Worm (Caenorhabditis elegans) whole organism, late embryonic: ENCODE data around the gene T05A8.3.

Experiments used
- C38D4.7 ChIP-seq: fragments of 200-800 bp; sonication (Bioruptor generic); optimal IDR thresholded peaks from 2 replicates; lab custom pipeline; 2018; ENCODE audit warnings: mild to moderate bottlenecking, missing genetic modification characterization, moderate library complexity, missing compliant biosample characterization
- F13H6.1 ChIP-seq: sonication (generic microtip); optimal IDR thresholded peaks from 2 replicates; lab custom pipeline; 2016; ENCODE audit warnings: missing genetic modification characterization, missing compliant biosample characterization
- K02D7.2 ChIP-seq: sonication (generic microtip); optimal IDR thresholded peaks from 2 replicates; lab custom pipeline; 2017; ENCODE audit warnings: mild to moderate bottlenecking, missing genetic modification characterization, missing compliant biosample characterization
- Y22D7AL.16 ChIP-seq: sonication (generic microtip); optimal IDR thresholded peaks from 2 replicates; lab custom pipeline; 2016; ENCODE audit warnings: missing genetic modification characterization, missing compliant biosample characterization
- ahr-1 ChIP-seq: sonication (generic microtip); optimal IDR thresholded peaks from 2 replicates; lab custom pipeline; 2016; ENCODE audit warnings: missing genetic modification characterization, missing compliant biosample characterization
- ama-1 ChIP-seq: fragments of 150-350 bp; optimal IDR thresholded peaks from 2 replicates; lab custom pipeline; 2014
- ceh-14 ChIP-seq: sonication (generic microtip); optimal IDR thresholded peaks from 2 replicates; lab custom pipeline; 2016; ENCODE audit warnings: missing genotype, missing genetic modification characterization, missing compliant biosample characterization
- ceh-18 ChIP-seq: sonication (generic microtip); optimal IDR thresholded peaks from 2 replicates; lab custom pipeline; 2016; ENCODE audit warnings: missing genetic modification characterization, missing compliant biosample characterization
- ceh-19 ChIP-seq: fragments of 200-800 bp; sonication (Bioruptor generic); optimal IDR thresholded peaks from 2 replicates; lab custom pipeline; 2018; ENCODE audit warnings: mild to moderate bottlenecking, missing genetic modification characterization, missing compliant biosample characterization
- ceh-2 ChIP-seq: sonication (generic microtip); optimal IDR thresholded peaks from 2 replicates; lab custom pipeline; 2016; ENCODE audit warnings: missing genotype, missing genetic modification characterization, missing compliant biosample characterization
- ceh-22 ChIP-seq: sonication (generic microtip); optimal IDR thresholded peaks from 2 replicates; lab custom pipeline; 2017; ENCODE audit warnings: missing biosample characterization, missing genetic modification characterization
- ceh-30 ChIP-seq: fragments of 150-350 bp; optimal IDR thresholded peaks from 2 replicates; lab custom pipeline; 2014; ENCODE audit warnings: missing biosample characterization, missing genetic modification characterization
- ceh-31 ChIP-seq: sonication (generic microtip); optimal IDR thresholded peaks from 2 replicates; lab custom pipeline; 2016; ENCODE audit warnings: missing genetic modification characterization, missing compliant biosample characterization
- ceh-6 ChIP-seq: fragments of 200-800 bp; sonication (Bioruptor generic); optimal IDR thresholded peaks from 2 replicates; lab custom pipeline; 2018; ENCODE audit warnings: mild to moderate bottlenecking, missing genetic modification characterization, missing compliant biosample characterization
- che-1 ChIP-seq: sonication (generic microtip); optimal IDR thresholded peaks from 2 replicates; lab custom pipeline; 2016; ENCODE audit warnings: mild to moderate bottlenecking, missing genetic modification characterization, missing compliant biosample characterization
- elt-2 ChIP-seq: sonication (generic microtip); optimal IDR thresholded peaks from 2 replicates; lab custom pipeline; 2016; ENCODE audit warnings: missing genetic modification reagents, missing genetic modification characterization, missing compliant biosample characterization
- elt-4 ChIP-seq: sonication (generic microtip); optimal IDR thresholded peaks from 2 replicates; lab custom pipeline; 2016; ENCODE audit warnings: missing genetic modification characterization, missing compliant biosample characterization
- ets-4 ChIP-seq: sonication (generic microtip); optimal IDR thresholded peaks from 2 replicates; lab custom pipeline; 2016; ENCODE audit warnings: missing genetic modification characterization, missing compliant biosample characterization
- fax-1 ChIP-seq: sonication (generic microtip); optimal IDR thresholded peaks from 2 replicates; lab custom pipeline; 2016; ENCODE audit warnings: missing genotype, missing genetic modification characterization, missing compliant biosample characterization
- fkh-10 ChIP-seq: fragments of 150-350 bp; optimal IDR thresholded peaks from 2 replicates; lab custom pipeline; 2014; ENCODE audit warnings: missing biosample characterization, missing genetic modification reagents, missing genetic modification characterization
- fkh-6 ChIP-seq: sonication (generic microtip); optimal IDR thresholded peaks from 2 replicates; lab custom pipeline; 2016; ENCODE audit warnings: missing genetic modification characterization, missing compliant biosample characterization
- gmeb-2 ChIP-seq: sonication (generic microtip); optimal IDR thresholded peaks from 2 replicates; lab custom pipeline; 2016; ENCODE audit warnings: missing genetic modification characterization, inconsistent platforms, missing compliant biosample characterization
- hlh-13 ChIP-seq: fragments of 200-800 bp; sonication (Bioruptor generic); optimal IDR thresholded peaks from 2 replicates; lab custom pipeline; 2018; ENCODE audit warnings: mild to moderate bottlenecking, missing genetic modification characterization, missing compliant biosample characterization
- hlh-15 ChIP-seq: sonication (generic microtip); optimal IDR thresholded peaks from 2 replicates; lab custom pipeline; 2016; ENCODE audit warnings: missing genetic modification characterization, missing compliant biosample characterization
- hlh-30 ChIP-seq: sonication (generic microtip); optimal IDR thresholded peaks from 2 replicates; lab custom pipeline; 2017; ENCODE audit warnings: antibody characterized with exemption, missing genetic modification characterization, missing compliant biosample characterization; ENCODE audit not compliant: insufficient read depth
- madf-2 ChIP-seq: sonication (generic microtip); optimal IDR thresholded peaks from 2 replicates; lab custom pipeline; 2017; ENCODE audit warnings: missing genetic modification characterization, missing compliant biosample characterization
- mec-3 ChIP-seq: sonication (generic microtip); optimal IDR thresholded peaks from 2 replicates; lab custom pipeline; 2016; ENCODE audit warnings: borderline replicate concordance, missing genetic modification characterization, missing compliant biosample characterization
- nfya-1 ChIP-seq: sonication (generic microtip); optimal IDR thresholded peaks from 2 replicates; lab custom pipeline; 2017; ENCODE audit warnings: missing genetic modification characterization, mild to moderate bottlenecking, missing compliant biosample characterization, antibody characterized with exemption, moderate library complexity
- npax-4 ChIP-seq: sonication (generic microtip); optimal IDR thresholded peaks from 2 replicates; lab custom pipeline; 2016; ENCODE audit warnings: missing genetic modification characterization, missing compliant biosample characterization
- odd-2 ChIP-seq: sonication (generic microtip); optimal IDR thresholded peaks from 2 replicates; lab custom pipeline; 2017; ENCODE audit warnings: antibody characterized with exemption, mild to moderate bottlenecking, missing genetic modification characterization, missing compliant biosample characterization
- pag-3 ChIP-seq: sonication (generic microtip); optimal IDR thresholded peaks from 2 replicates; lab custom pipeline; 2016; ENCODE audit warnings: missing compliant biosample characterization, missing genetic modification characterization, borderline replicate concordance
- pat-9 ChIP-seq: fragments of 200-800 bp; sonication (Bioruptor generic); optimal IDR thresholded peaks from 2 replicates; lab custom pipeline; 2018; ENCODE audit warnings: mild to moderate bottlenecking, missing genetic modification characterization, moderate library complexity, missing compliant biosample characterization
- pax-1 ChIP-seq: fragments of 150-350 bp; optimal IDR thresholded peaks from 2 replicates; lab custom pipeline; 2014; ENCODE audit warnings: missing biosample characterization, missing genetic modification characterization
- pha-2 ChIP-seq: sonication (generic microtip); optimal IDR thresholded peaks from 2 replicates; lab custom pipeline; 2017; ENCODE audit warnings: mild to moderate bottlenecking, missing genetic modification characterization, missing compliant biosample characterization
- pha-4 ChIP-seq: fragments of 150-350 bp; optimal IDR thresholded peaks from 2 replicates; lab custom pipeline; 2018; ENCODE audit warnings: missing biosample characterization, missing genetic modification reagents, missing genetic modification characterization
- pqm-1 ChIP-seq: sonication (generic microtip); optimal IDR thresholded peaks from 2 replicates; lab custom pipeline; 2016; ENCODE audit warnings: missing genetic modification characterization, missing compliant biosample characterization
- pros-1 ChIP-seq: fragments of 150-350 bp; optimal IDR thresholded peaks from 2 replicates; lab custom pipeline; 2014; ENCODE audit warnings: missing biosample characterization, missing genetic modification reagents, missing genetic modification characterization
- ref-2 ChIP-seq: sonication (generic microtip); optimal IDR thresholded peaks from 2 replicates; lab custom pipeline; 2016; ENCODE audit warnings: missing genetic modification characterization, missing compliant biosample characterization
- rnt-1 ChIP-seq: sonication (generic microtip); optimal IDR thresholded peaks from 2 replicates; lab custom pipeline; 2016; ENCODE audit warnings: missing genetic modification characterization, missing compliant biosample characterization
- sdc-2 ChIP-seq: sonication (generic microtip); optimal IDR thresholded peaks from 2 replicates; lab custom pipeline; 2016; ENCODE audit warnings: missing genotype, missing genetic modification characterization, missing compliant biosample characterization
- sox-2 ChIP-seq: fragments of 200-800 bp; sonication (Bioruptor generic); IDR thresholded peaks from 2 replicates; pipeline ENCODE4 v1.3.6; 2022; ENCODE audit warnings: missing genetic modification reagents, missing genetic modification characterization, missing compliant biosample characterization
- syd-9 ChIP-seq: sonication (generic microtip); optimal IDR thresholded peaks from 2 replicates; lab custom pipeline; 2016; ENCODE audit warnings: mild to moderate bottlenecking, missing genetic modification characterization, moderate library complexity, missing compliant biosample characterization
- tbx-2 ChIP-seq: sonication (generic microtip); optimal IDR thresholded peaks from 2 replicates; lab custom pipeline; 2016; ENCODE audit warnings: missing genetic modification characterization, missing compliant biosample characterization
- tbx-7 ChIP-seq: sonication (generic microtip); optimal IDR thresholded peaks from 2 replicates; lab custom pipeline; 2016; ENCODE audit warnings: missing genotype, missing genetic modification characterization, missing compliant biosample characterization
- ttx-3 ChIP-seq: sonication (generic microtip); optimal IDR thresholded peaks from 2 replicates; lab custom pipeline; 2016; ENCODE audit warnings: missing genetic modification reagents, missing genetic modification characterization, missing compliant biosample characterization
- unc-55 ChIP-seq: sonication (generic microtip); optimal IDR thresholded peaks from 2 replicates; lab custom pipeline; 2017; ENCODE audit warnings: missing biosample characterization, missing genetic modification reagents, missing genetic modification characterization
- zip-5 ChIP-seq: sonication (generic microtip); optimal IDR thresholded peaks from 2 replicates; lab custom pipeline; 2016; ENCODE audit warnings: missing genetic modification characterization, missing compliant biosample characterization
- ztf-16 ChIP-seq: sonication (generic microtip); optimal IDR thresholded peaks from 2 replicates; lab custom pipeline; 2017; ENCODE audit warnings: missing genetic modification characterization, missing compliant biosample characterization

Gene T05A8.3

DNA sequence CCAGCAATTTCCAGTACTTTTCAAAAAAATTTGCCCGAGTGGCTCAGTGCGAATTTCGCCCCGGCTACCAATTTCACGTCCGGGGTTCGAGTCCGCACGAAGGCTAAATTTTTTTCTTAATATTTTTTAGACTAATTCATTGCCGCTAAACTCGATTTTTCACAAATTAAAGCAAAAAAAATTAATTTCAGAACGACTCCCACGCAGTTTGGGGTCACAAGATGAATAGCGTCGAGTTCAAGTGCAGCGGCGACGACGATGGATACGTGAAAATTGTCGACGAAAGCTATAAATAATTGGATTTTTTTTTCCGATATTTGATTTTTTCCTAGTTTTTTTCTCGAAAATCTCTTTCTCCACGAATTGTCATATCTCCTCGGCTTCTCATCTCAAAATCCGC lies 34.0 kb upstream of the T05A8.3 start:
- no peak for TF ChIP-seq ahr-1 (tag; lab: Kevin White, UChicago)
- no peak for TF ChIP-seq madf-2 (tag; lab: Kevin White, UChicago)
- no peak for TF ChIP-seq pha-2 (tag; lab: Kevin White, UChicago)
- no peak for TF ChIP-seq ceh-19 (GFP tag; lab: Kevin White, UChicago)
- no peak for TF ChIP-seq nfya-1 (tag; lab: Kevin White, UChicago)
- no peak for TF ChIP-seq pax-1 (tag; lab: Kevin White, UChicago)

DNA sequence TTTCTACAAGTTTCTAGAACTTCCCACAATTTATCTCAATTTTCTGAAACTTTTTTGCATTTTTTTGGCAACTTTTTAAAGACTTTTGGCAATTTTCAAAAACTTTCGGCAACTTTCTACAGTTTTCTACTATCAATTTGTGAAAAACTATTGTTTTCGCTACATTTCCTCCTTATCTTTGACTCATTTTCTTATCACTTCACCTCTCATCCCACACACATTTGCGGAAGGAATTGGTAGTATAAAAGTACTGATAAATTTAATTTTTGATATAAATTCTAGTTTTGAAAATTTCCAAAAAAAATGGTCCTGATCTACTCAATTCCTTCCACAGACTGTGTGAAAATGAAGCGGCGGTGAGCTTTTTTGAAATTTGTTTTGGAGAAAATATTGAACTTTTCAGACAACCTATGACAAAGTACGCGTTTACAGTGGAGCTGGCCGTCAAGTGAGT lies 32.4 kb upstream of the T05A8.3 start, which contains the start of gene F29A7.4:
Gene F29A7.4 (plus strand): TSS at position 404 of the 454 bp plus-strand sequence.
- TF ChIP-seq Y22D7AL.16 (tag; lab: Kevin White, UChicago) (no peak), hlh-13 (no peak), pat-9 (tag; lab: Kevin White, UChicago) (no peak), ceh-31 (tag; lab: Kevin White, UChicago) (no peak), elt-2 (tag; lab: Kevin White, UChicago) (peak; percentile 66), sox-2 (GFP tag; lab: Robert Waterston, UW) (no peak)

DNA sequence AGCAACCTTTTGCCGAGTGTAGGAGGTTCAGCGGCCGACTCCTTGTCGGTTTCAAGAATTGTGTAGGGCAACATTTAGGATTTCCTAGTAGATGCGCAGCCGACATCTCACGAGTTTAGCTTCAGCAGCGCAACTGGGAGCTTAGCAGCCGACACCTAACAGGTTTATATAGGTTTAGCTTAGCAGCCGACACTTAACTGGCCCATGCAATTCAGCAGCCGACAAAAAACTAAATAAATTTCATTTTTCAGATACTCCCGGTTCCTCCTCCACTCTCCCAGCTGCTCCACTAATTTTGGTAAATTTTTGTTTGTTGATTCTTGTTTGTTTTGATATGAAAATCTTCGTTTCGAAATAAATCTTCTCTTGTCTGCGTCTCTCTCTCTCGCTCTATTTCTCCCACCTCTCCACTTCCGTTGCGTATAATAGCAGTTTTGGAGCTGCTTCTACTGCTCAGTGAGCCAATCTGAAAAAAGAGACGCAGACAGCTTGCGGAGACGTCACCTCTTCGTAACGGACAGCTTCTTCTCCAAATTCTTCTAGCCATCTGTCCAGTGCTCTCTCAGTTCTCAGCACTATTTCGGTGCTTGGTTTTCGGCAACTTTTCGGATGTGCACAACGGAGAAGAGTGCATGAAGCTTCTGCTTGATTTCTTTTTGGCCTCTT lies 30.9 kb upstream of the T05A8.3 start:
- no peak for TF ChIP-seq sdc-2 (tag; lab: Kevin White, UChicago)
- TF ChIP-seq npax-4 (tag; lab: Kevin White, UChicago): no peak
- TF ChIP-seq fax-1 (tag; lab: Kevin White, UChicago): no peak
- no peak for TF ChIP-seq gmeb-2 (tag; lab: Kevin White, UChicago)
- peak; percentile 44 for TF ChIP-seq nfya-1 (tag; lab: Kevin White, UChicago)
- no peak for TF ChIP-seq ceh-19 (GFP tag; lab: Kevin White, UChicago)
- TF ChIP-seq fkh-10 (GFP tag; lab: Kevin White, UChicago): no peak
- TF ChIP-seq hlh-30 (tag; lab: Kevin White, UChicago): no peak
- no peak for TF ChIP-seq F13H6.1
- no peak for TF ChIP-seq zip-5
- TF ChIP-seq ztf-16: no peak
- TF ChIP-seq ceh-14: peak; percentile 47
- no peak for TF ChIP-seq hlh-15
- TF ChIP-seq ets-4 (tag; lab: Kevin White, UChicago): no peak
- no peak for TF ChIP-seq pha-4 (tag; lab: Kevin White, UChicago)
- TF ChIP-seq elt-4 (tag; lab: Kevin White, UChicago): no peak
- TF ChIP-seq ama-1: no peak
- TF ChIP-seq sox-2 (GFP tag; lab: Robert Waterston, UW): no peak
- no peak for TF ChIP-seq tbx-7
- no peak for TF ChIP-seq madf-2 (tag; lab: Kevin White, UChicago)
- no peak for TF ChIP-seq elt-2 (tag; lab: Kevin White, UChicago)
- no peak for TF ChIP-seq ttx-3 (tag; lab: Kevin White, UChicago)
- TF ChIP-seq ceh-6 (GFP tag; lab: Kevin White, UChicago): no peak
- no peak for TF ChIP-seq fkh-6 (tag; lab: Kevin White, UChicago)
- TF ChIP-seq ceh-22: no peak
- TF ChIP-seq ref-2: no peak
- no peak for TF ChIP-seq che-1 (tag; lab: Kevin White, UChicago)
- peak; percentile 20 for TF ChIP-seq pag-3 (tag; lab: Kevin White, UChicago)
- TF ChIP-seq pqm-1 (tag; lab: Kevin White, UChicago): no peak
- no peak for TF ChIP-seq syd-9 (tag; lab: Kevin White, UChicago)
- no peak for TF ChIP-seq mec-3
- TF ChIP-seq odd-2 (tag; lab: Kevin White, UChicago): no peak
- TF ChIP-seq ceh-18 (tag; lab: Kevin White, UChicago): peak; percentile 41
- no peak for TF ChIP-seq K02D7.2 (tag; lab: Kevin White, UChicago)
- no peak for TF ChIP-seq unc-55
- no peak for TF ChIP-seq ceh-30 (tag; lab: Kevin White, UChicago)
- peak; percentile 53 for TF ChIP-seq tbx-2 (tag; lab: Kevin White, UChicago)
- TF ChIP-seq Y22D7AL.16 (tag; lab: Kevin White, UChicago): no peak
- TF ChIP-seq C38D4.7 (GFP tag; lab: Kevin White, UChicago): no peak
- TF ChIP-seq pros-1 (tag; lab: Kevin White, UChicago): no peak
- no peak for TF ChIP-seq pax-1 (tag; lab: Kevin White, UChicago)
- no peak for TF ChIP-seq rnt-1 (tag; lab: Kevin White, UChicago)
- TF ChIP-seq pat-9 (tag; lab: Kevin White, UChicago): no peak
- TF ChIP-seq ceh-2 (tag; lab: Kevin White, UChicago): no peak
